Fruit fly (Drosophila melanogaster): ENCODE measurements around the gene Fad2.

Fad2 gene

DNA sequence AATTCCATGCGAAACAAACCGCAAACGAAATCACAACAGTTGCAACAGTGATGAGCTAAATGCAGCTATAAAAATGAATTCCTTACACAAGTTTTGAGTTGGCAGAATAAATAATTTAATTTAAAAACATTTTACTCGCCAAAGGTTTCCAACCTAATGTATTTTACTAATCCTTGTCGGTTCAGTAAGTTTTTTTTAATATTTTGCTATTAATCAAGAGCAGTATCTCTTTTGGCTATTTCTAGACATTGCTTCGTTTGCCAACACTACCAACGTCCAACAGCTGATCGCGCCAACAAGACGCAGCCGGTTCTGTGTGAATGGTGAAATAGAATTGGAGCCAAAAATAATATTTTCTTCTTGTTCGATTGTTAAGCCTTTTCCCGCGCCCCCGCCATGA lies 41.4 kb downstream of the Fad2 start, which contains the start of the genes CG32075, CG45101 and SuUR (continued):
- TF ChIP-seq NC2β (GFP tag; optimal IDR thresholded peaks at IDR 0.05) (peak; percentile 86), ERR (GFP tag; optimal IDR thresholded peaks at IDR 0.05) (no peak), CG30431 (GFP tag; optimal IDR thresholded peaks at IDR 0.05) (peak; percentile 81), ems (GFP tag; optimal IDR thresholded peaks at IDR 0.05) (peak; percentile 91), Sry-δ (GFP tag; optimal IDR thresholded peaks at IDR 0.05) (peak; percentile 63), dimm (GFP tag; IDR thresholded peaks at IDR 0.05) (0 out of 2 replicates have a peak, but pooled peaks have one; percentile 7), sug (tag; optimal IDR thresholded peaks at IDR 0.05) (peak; percentile 88), Mes4 (GFP tag; optimal IDR thresholded peaks at IDR 0.05) (peak; percentile 75), CG3065 (GFP tag; optimal IDR thresholded peaks at IDR 0.05) (peak; percentile 83), CG10979 (tag; optimal IDR thresholded peaks at IDR 0.05) (peak; percentile 76), CG4328 (GFP tag; optimal IDR thresholded peaks at IDR 0.05) (peak; percentile 74), en (GFP tag; optimal IDR thresholded peaks at IDR 0.05) (peak; percentile 18), ranshi (GFP tag; IDR thresholded peaks at IDR 0.05) (peak; percentile 86), CG3847 (GFP tag; IDR thresholded peaks at IDR 0.05) (peak; percentile 90), lmd (GFP tag; IDR thresholded peaks at IDR 0.05) (peak; percentile 88), CkIIα-i1 (GFP tag; IDR thresholded peaks at IDR 0.05) (no peak), Dek (tag; optimal IDR thresholded peaks at IDR 0.05) (peak; percentile 78), lola (GFP tag; optimal IDR thresholded peaks at IDR 0.05) (peak in 1 of 3 experiments; percentile 86), run (tag; optimal IDR thresholded peaks at IDR 0.05) (peak; percentile 80), CG10274 (GFP tag; optimal IDR thresholded peaks at IDR 0.05) (peak; percentile 37), maf-S (GFP tag; optimal IDR thresholded peaks at IDR 0.05) (peak; percentile 75), gro (GFP tag; optimal IDR thresholded peaks at IDR 0.05) (peak; percentile 77), MESR4 (GFP tag; optimal IDR thresholded peaks at IDR 0.05) (peak; percentile 57), CG14965 (GFP tag; optimal IDR thresholded peaks at IDR 0.05; ENCODE audit: borderline replicate concordance) (no peak), CG14667 (GFP tag; IDR thresholded peaks at IDR 0.05) (peak; percentile 81), Oli (tag; optimal IDR thresholded peaks at IDR 0.05) (peak; percentile 82), emc (GFP tag; optimal IDR thresholded peaks at IDR 0.05) (peak; percentile 10), CG4730 (GFP tag; IDR thresholded peaks at IDR 0.05) (peak; percentile 81), CG43689 (GFP tag; IDR thresholded peaks at IDR 0.05) (peak; percentile 50; the same call in 1 of the 2 replicates), CG15479 (GFP tag; optimal IDR thresholded peaks at IDR 0.05) (no peak), CG10462 (GFP tag; optimal IDR thresholded peaks at IDR 0.05) (peak; percentile 76), Hr51 (GFP tag; optimal IDR thresholded peaks at IDR 0.05) (peak; percentile 83 to 93), Nf-YC (tag; optimal IDR thresholded peaks at IDR 0.05) (peak; percentile 78), Spps (tag; optimal IDR thresholded peaks at IDR 0.05) (peak; percentile 76), ara (GFP tag; IDR thresholded peaks at IDR 0.05) (peak; percentile 83), fru (optimal IDR thresholded peaks at IDR 0.05) (no peak), Doc2 (GFP tag; IDR thresholded peaks at IDR 0.05) (0 out of 2 replicates have a peak, but pooled peaks have one; percentile 28), ab (GFP tag; optimal IDR thresholded peaks at IDR 0.05) (peak; percentile 88), HLHmδ (GFP tag; optimal IDR thresholded peaks at IDR 0.05) (no peak), jing (GFP tag; optimal IDR thresholded peaks at IDR 0.05) (peak; percentile 67), Atf6 (GFP tag; IDR thresholded peaks at IDR 0.05) (peak; percentile 86), CG17359 (tag; optimal IDR thresholded peaks at IDR 0.05) (peak; percentile 85), kah (GFP tag; optimal IDR thresholded peaks at IDR 0.05) (peak; percentile 32), zf30C (GFP tag; optimal IDR thresholded peaks at IDR 0.05) (no peak), zfh1 (GFP tag; IDR thresholded peaks at IDR 0.05) (peak; percentile 92), CG33213 (GFP tag; optimal IDR thresholded peaks at IDR 0.05) (peak; percentile 91), salm (tag; optimal IDR thresholded peaks at IDR 0.05) (peak; percentile 24), CG10654 (GFP tag; optimal IDR thresholded peaks at IDR 0.05) (peak; percentile 67), jumu (GFP tag; optimal IDR thresholded peaks at IDR 0.05) (peak; percentile 88), Trl (optimal IDR thresholded peaks at IDR 0.05) (no peak), Trl (GFP tag; optimal IDR thresholded peaks at IDR 0.05) (peak; percentile 93), CG14014 (GFP tag; IDR thresholded peaks at IDR 0.05) (peak; percentile 87)
